Fruit fly (Drosophila melanogaster) whole organism, embryonic: Measurements from ENCODE around the gene Nadsyn.
A peak's percentile ranks its signal among the peaks of the same experiment; 100 is the strongest.

ENCODE experiments used
- Adf1 ChIP-seq: fragments of 200-800 bp; sonication (Bioruptor generic); IDR thresholded peaks from 2 replicates; pipeline ENCODE4 v1.3.6; 2022; ENCODE audit warnings: missing biosample characterization, missing genetic modification characterization
- CG10147 ChIP-seq: fragments of 200-800 bp; sonication (Bioruptor generic); optimal IDR thresholded peaks from 2 replicates; lab custom pipeline; 2019; ENCODE audit warnings: missing biosample characterization, mild to moderate bottlenecking, missing genetic modification characterization, moderate library complexity
- CG10543 ChIP-seq: fragments of 200-800 bp; sonication (Bioruptor generic); optimal IDR thresholded peaks from 3 replicates; lab custom pipeline; 2017; ENCODE audit warnings: missing biosample characterization, mild to moderate bottlenecking, missing genetic modification characterization, moderate library complexity
- CG11398 ChIP-seq: fragments of 200-800 bp; sonication (Bioruptor generic); optimal IDR thresholded peaks from 2 replicates; lab custom pipeline; 2016; ENCODE audit warnings: missing biosample characterization, missing genetic modification characterization
- CG11560 ChIP-seq: fragments of 200-800 bp; sonication (Bioruptor generic); IDR thresholded peaks from 3 replicates; pipeline ENCODE4 v1.3.6; 2022; ENCODE audit warnings: missing biosample characterization, missing genetic modification characterization
- CG11696 ChIP-seq: fragments of 200-800 bp; sonication (Bioruptor generic); IDR thresholded peaks from 2 replicates; pipeline ENCODE4 v1.3.6; 2022; ENCODE audit warnings: missing biosample characterization, missing genetic modification characterization
- CG11723 ChIP-seq: fragments of 200-800 bp; sonication (Bioruptor generic); optimal IDR thresholded peaks from 2 replicates; lab custom pipeline; 2017; ENCODE audit warnings: missing biosample characterization, mild to moderate bottlenecking, missing genetic modification characterization
- CG12659 ChIP-seq: fragments of 200-800 bp; sonication (Bioruptor generic); optimal IDR thresholded peaks from 3 replicates; lab custom pipeline; 2017; ENCODE audit warnings: mild to moderate bottlenecking, missing biosample characterization, missing genetic modification reagents, missing genetic modification characterization
- CG14050 ChIP-seq: fragments of 200-800 bp; sonication (Bioruptor generic); IDR thresholded peaks from 3 replicates; pipeline ENCODE4 v1.3.6; 2022; ENCODE audit warnings: missing biosample characterization, missing genetic modification characterization
- CG16779 ChIP-seq: fragments of 200-800 bp; sonication (Bioruptor generic); IDR thresholded peaks from 2 replicates; pipeline ENCODE4 v1.3.6; 2022; ENCODE audit warnings: missing biosample characterization, missing genetic modification characterization
- CG16863 ChIP-seq: fragments of 200-800 bp; sonication (Bioruptor generic); optimal IDR thresholded peaks from 3 replicates; lab custom pipeline; 2016; ENCODE audit warnings: missing biosample characterization, missing genetic modification characterization
- CG2202 ChIP-seq: fragments of 200-800 bp; sonication (Bioruptor generic); optimal IDR thresholded peaks from 2 replicates; lab custom pipeline; 2018; ENCODE audit warnings: missing biosample characterization, mild to moderate bottlenecking, missing genetic modification characterization
- CG3065 ChIP-seq: fragments of 200-800 bp; sonication (Bioruptor generic); optimal IDR thresholded peaks from 2 replicates; lab custom pipeline; 2016; ENCODE audit warnings: missing biosample characterization, missing genetic modification characterization
- CG31388 ChIP-seq: fragments of 200-800 bp; sonication (Bioruptor generic); optimal IDR thresholded peaks from 2 replicates; lab custom pipeline; 2016; ENCODE audit warnings: missing biosample characterization, missing genetic modification characterization
- CG3995 ChIP-seq: fragments of 200-800 bp; sonication (Bioruptor generic); optimal IDR thresholded peaks from 3 replicates; lab custom pipeline; 2016; ENCODE audit warnings: missing biosample characterization, missing genetic modification characterization
- CG42726 ChIP-seq: fragments of 200-800 bp; sonication (Bioruptor generic); IDR thresholded peaks from 2 replicates; pipeline ENCODE4 v1.3.6; 2022; ENCODE audit warnings: missing biosample characterization, missing genetic modification characterization; ENCODE audit not compliant: partially characterized antibody
- CG4854 ChIP-seq: fragments of 200-800 bp; sonication (Bioruptor generic); optimal IDR thresholded peaks from 2 replicates; lab custom pipeline; 2016; ENCODE audit warnings: missing biosample characterization, missing genetic modification characterization, inconsistent platforms
- CG5245 ChIP-seq: fragments of 200-800 bp; sonication (Bioruptor generic); optimal IDR thresholded peaks from 3 replicates; lab custom pipeline; 2016; ENCODE audit warnings: missing biosample characterization, missing genetic modification characterization
- CG5953 ChIP-seq: fragments of 200-800 bp; sonication (Bioruptor generic); IDR thresholded peaks from 2 replicates; pipeline ENCODE4 v1.3.6; 2022; ENCODE audit warnings: missing biosample characterization, missing genetic modification characterization
- CG7357 ChIP-seq: fragments of 200-800 bp; sonication (Bioruptor generic); IDR thresholded peaks from 3 replicates; pipeline ENCODE4 v1.3.6; 2022; ENCODE audit warnings: missing biosample characterization, missing genetic modification characterization
- CG8765 ChIP-seq: fragments of 200-800 bp; sonication (Bioruptor generic); IDR thresholded peaks from 2 replicates; pipeline ENCODE4 v1.3.6; 2022; ENCODE audit warnings: missing biosample characterization, missing genetic modification characterization
- CG8944 ChIP-seq: fragments of 200-800 bp; sonication (Bioruptor generic); optimal IDR thresholded peaks from 3 replicates; lab custom pipeline; 2016; ENCODE audit warnings: missing biosample characterization, missing genetic modification characterization
- CG9817 ChIP-seq: fragments of 200-800 bp; sonication (Bioruptor generic); optimal IDR thresholded peaks from 2 replicates; lab custom pipeline; 2018; ENCODE audit warnings: missing biosample characterization, mild to moderate bottlenecking, missing genetic modification characterization, moderate library complexity
- CG9932 ChIP-seq: fragments of 200-800 bp; sonication (Bioruptor generic); IDR thresholded peaks from 2 replicates; pipeline ENCODE4 v1.3.6; 2022; ENCODE audit warnings: missing biosample characterization, missing genetic modification characterization
- CrebB ChIP-seq: fragments of 200-800 bp; sonication (Bioruptor generic); optimal IDR thresholded peaks from 3 replicates; lab custom pipeline; 2018; ENCODE audit warnings: missing biosample characterization, mild to moderate bottlenecking, missing genetic modification characterization
- D19B ChIP-seq: fragments of 200-800 bp; sonication (Bioruptor generic); optimal IDR thresholded peaks from 2 replicates; lab custom pipeline; 2017; ENCODE audit warnings: missing biosample characterization, mild to moderate bottlenecking, missing genetic modification characterization
- E2f2 ChIP-seq: fragments of 200-800 bp; sonication (Bioruptor generic); IDR thresholded peaks from 2 replicates; pipeline ENCODE4 v1.3.6; 2022; ENCODE audit warnings: missing biosample characterization, missing genetic modification characterization
- Gsc ChIP-seq: fragments of 200-800 bp; sonication (Bioruptor generic); IDR thresholded peaks from 2 replicates; pipeline ENCODE4 v1.3.6; 2022; ENCODE audit warnings: missing biosample characterization, missing genetic modification characterization
- Gug ChIP-seq: fragments of 200-800 bp; sonication (Bioruptor generic); IDR thresholded peaks from 4 replicates; pipeline ENCODE4 v1.3.6; 2022; ENCODE audit warnings: missing biosample characterization, missing genetic modification characterization
- HLH3B ChIP-seq: fragments of 200-800 bp; sonication (Bioruptor generic); IDR thresholded peaks from 2 replicates; pipeline ENCODE4 v1.3.6; 2022; ENCODE audit warnings: missing biosample characterization, missing genetic modification characterization
- Meics ChIP-seq: fragments of 200-800 bp; sonication (Bioruptor generic); optimal IDR thresholded peaks from 2 replicates; lab custom pipeline; 2017; ENCODE audit warnings: missing biosample characterization, mild to moderate bottlenecking, missing genetic modification characterization
- NC2β ChIP-seq: fragments of 200-800 bp; sonication (Bioruptor generic); optimal IDR thresholded peaks from 2 replicates; lab custom pipeline; 2016; ENCODE audit warnings: missing biosample characterization, missing genetic modification characterization
- Oli ChIP-seq: fragments of 200-800 bp; sonication (Bioruptor generic); optimal IDR thresholded peaks from 2 replicates; lab custom pipeline; 2018; ENCODE audit warnings: missing biosample characterization, mild to moderate bottlenecking, missing genetic modification characterization, moderate library complexity
- TFAM ChIP-seq: fragments of 200-800 bp; sonication (Bioruptor generic); optimal IDR thresholded peaks from 2 replicates; lab custom pipeline; 2017; ENCODE audit warnings: missing biosample characterization, missing genetic modification characterization, inconsistent platforms
- Tbp ChIP-seq: fragments of >200 bp; optimal IDR thresholded peaks from 2 replicates; lab custom pipeline; 2018; ENCODE audit warnings: missing biosample characterization, missing genetic modification characterization
- bbx ChIP-seq: fragments of 200-800 bp; sonication (Bioruptor generic); IDR thresholded peaks from 2 replicates; pipeline ENCODE4 v1.3.6; 2022; ENCODE audit warnings: missing biosample characterization, missing genetic modification characterization; ENCODE audit not compliant: partially characterized antibody
- cad ChIP-seq: fragments of >200 bp; optimal IDR thresholded peaks from 2 replicates; lab custom pipeline; 2017; ENCODE audit warnings: missing biosample characterization, missing genetic modification characterization
- chinmo ChIP-seq: fragments of 200-800 bp; sonication (Bioruptor generic); IDR thresholded peaks from 4 replicates; pipeline ENCODE4 v1.3.6; 2022; ENCODE audit warnings: missing biosample characterization, missing genetic modification characterization; ENCODE audit not compliant: partially characterized antibody
- chm ChIP-seq: fragments of 200-800 bp; sonication (Bioruptor generic); IDR thresholded peaks from 2 replicates; pipeline ENCODE4 v1.3.6; 2022; ENCODE audit warnings: missing biosample characterization, missing genetic modification characterization
- croc ChIP-seq: fragments of 200-800 bp; sonication (Bioruptor generic); conservative IDR thresholded peaks from 3 replicates; pipeline ENCODE4 v1.3.6; 2022; ENCODE audit warnings: missing biosample characterization, missing genetic modification characterization
- en ChIP-seq: fragments of 200-800 bp; sonication (Bioruptor generic); optimal IDR thresholded peaks from 2 replicates; lab custom pipeline; 2016; ENCODE audit warnings: missing biosample characterization, missing genetic modification characterization
- gsb ChIP-seq: fragments of 200-800 bp; sonication (Bioruptor generic); IDR thresholded peaks from 2 replicates; pipeline ENCODE4 v1.3.6; 2022; ENCODE audit warnings: missing biosample characterization, missing genetic modification characterization
- h ChIP-seq: fragments of >200 bp; optimal IDR thresholded peaks from 2 replicates; lab custom pipeline; 2017
- ham ChIP-seq: fragments of 200-800 bp; sonication (Bioruptor generic); IDR thresholded peaks from 2 replicates; pipeline ENCODE4 v1.3.6; 2022; ENCODE audit warnings: missing biosample characterization, missing genetic modification characterization
- org-1 ChIP-seq: fragments of 200-800 bp; sonication (Bioruptor generic); optimal IDR thresholded peaks from 2 replicates; lab custom pipeline; 2017; ENCODE audit warnings: missing biosample characterization, missing genetic modification characterization
- prd ChIP-seq, 3 experiments: fragments of >200 bp in 2 of 3; fragments of 200-800 bp in 1 of 3; sonication (Bioruptor generic) in 1 of 3; optimal IDR thresholded peaks in 2 of 3; IDR thresholded peaks in 1 of 3; 2 replicates in 2 of 3; 3 replicates in 1 of 3; pipeline versions ENCODE4 v1.3.6 to Lab custom; 2017 to 2022; ENCODE audit warnings: missing biosample characterization in 1 of 3, missing genetic modification characterization in 1 of 3
- stwl ChIP-seq: fragments of 200-800 bp; sonication (Bioruptor generic); optimal IDR thresholded peaks from 3 replicates; lab custom pipeline; 2018; ENCODE audit warnings: missing biosample characterization, mild to moderate bottlenecking, missing genetic modification characterization, moderate library complexity
- trem ChIP-seq: fragments of 200-800 bp; optimal IDR thresholded peaks from 3 replicates; lab custom pipeline; 2019; ENCODE audit warnings: missing biosample characterization, mild to moderate bottlenecking, missing genetic modification characterization, moderate library complexity
- tx ChIP-seq: fragments of 200-800 bp; sonication (Bioruptor generic); optimal IDR thresholded peaks from 2 replicates; lab custom pipeline; 2016; ENCODE audit warnings: missing biosample characterization, missing genetic modification characterization
- unpg ChIP-seq: fragments of 200-800 bp; sonication (Bioruptor generic); optimal IDR thresholded peaks from 3 replicates; lab custom pipeline; 2018; ENCODE audit warnings: missing biosample characterization, mild to moderate bottlenecking, missing genetic modification characterization, moderate library complexity
- vfl ChIP-seq: fragments of 200-800 bp; sonication (Bioruptor generic); optimal IDR thresholded peaks from 2 replicates; lab custom pipeline; 2016; ENCODE audit warnings: missing biosample characterization, missing genetic modification characterization
- zen ChIP-seq: fragments of 200-800 bp; sonication (Bioruptor generic); optimal IDR thresholded peaks from 3 replicates; lab custom pipeline; 2018; ENCODE audit warnings: missing biosample characterization, mild to moderate bottlenecking, missing genetic modification characterization, moderate library complexity
- zfh2 ChIP-seq: fragments of 200-800 bp; sonication (Bioruptor generic); optimal IDR thresholded peaks from 2 replicates; lab custom pipeline; 2016; ENCODE audit warnings: missing biosample characterization, missing genetic modification characterization

Nadsyn gene

dm6 chrX:13640692-13641011 lies 77.4 kb downstream of the Nadsyn start:
- no peak for TF ChIP-seq CG16863 (GFP tag; lab: Kevin White, UChicago)
- TF ChIP-seq CG8765 = no peak
- TF ChIP-seq CG4854 (GFP tag; lab: Kevin White, UChicago) = no peak
- no peak for TF ChIP-seq gsb (GFP tag; lab: Robert Waterston, UW)
- no peak for TF ChIP-seq CG11560
- no peak for TF ChIP-seq org-1 (GFP tag; lab: Kevin White, UChicago)
- TF ChIP-seq Tbp (GFP tag; lab: Kevin White, UChicago) = no peak
- no peak for TF ChIP-seq en
- TF ChIP-seq CG5245 (GFP tag; lab: Kevin White, UChicago) = no peak
- TF ChIP-seq E2f2 (GFP tag; lab: Robert Waterston, UW) = 0 out of 2 replicates have a peak, but pooled peaks have one; percentile 0
- TF ChIP-seq h (lab: Kevin White, UChicago) = no peak
- TF ChIP-seq zfh2 (GFP tag; lab: Kevin White, UChicago) = no peak
- TF ChIP-seq CG10147 (GFP tag; lab: Kevin White, UChicago) = no peak
- no peak for TF ChIP-seq CG3065 (GFP tag; lab: Kevin White, UChicago)
- no peak for TF ChIP-seq CG7357 (GFP tag; lab: Robert Waterston, UW)
- no peak for TF ChIP-seq Gsc (GFP tag; lab: Robert Waterston, UW)
- no peak for TF ChIP-seq chm (GFP tag; lab: Robert Waterston, UW)
- TF ChIP-seq CG14050 (GFP tag; lab: Robert Waterston, UW) = no peak
- TF ChIP-seq CG11696 (GFP tag; lab: Robert Waterston, UW) = no peak
- no peak for TF ChIP-seq CG5953
- no peak for TF ChIP-seq CrebB
- TF ChIP-seq CG12659 (GFP tag; lab: Kevin White, UChicago) = no peak
- no peak for TF ChIP-seq zen (tag; lab: Kevin White, UChicago)
- no peak for TF ChIP-seq CG10543 (GFP tag; lab: Kevin White, UChicago)
- no peak for TF ChIP-seq stwl (tag; lab: Kevin White, UChicago)
- TF ChIP-seq croc (GFP tag; lab: Robert Waterston, UW) = no peak
- no peak for TF ChIP-seq CG11723 (GFP tag; lab: Kevin White, UChicago)
- no peak for TF ChIP-seq cad (GFP tag; lab: Kevin White, UChicago)
- no peak for TF ChIP-seq TFAM (GFP tag; lab: Kevin White, UChicago)
- TF ChIP-seq chinmo (GFP tag; lab: Robert Waterston, UW) = 0 out of 4 replicates have a peak, but pooled peaks have one; percentile 33
- no peak for TF ChIP-seq unpg (GFP tag; lab: Kevin White, UChicago)
- no peak for TF ChIP-seq tx (GFP tag; lab: Kevin White, UChicago)
- TF ChIP-seq NC2β (GFP tag; lab: Kevin White, UChicago) = no peak
- TF ChIP-seq CG11398 (GFP tag; lab: Kevin White, UChicago) = no peak
- TF ChIP-seq CG3995 = peak; percentile 58
- TF ChIP-seq vfl (GFP tag; lab: Kevin White, UChicago) = no peak
- TF ChIP-seq HLH3B (GFP tag; lab: Robert Waterston, UW) = no peak
- TF ChIP-seq Adf1 (GFP tag; lab: Robert Waterston, UW) = no peak
- 0 out of 2 replicates have a peak, but pooled peaks have one; percentile 23 for TF ChIP-seq bbx (GFP tag; lab: Robert Waterston, UW)
- no peak for TF ChIP-seq trem (tag; lab: Kevin White, UChicago)
- TF ChIP-seq Gug (GFP tag; lab: Robert Waterston, UW) = no peak
- no peak for TF ChIP-seq CG8944 (GFP tag; lab: Kevin White, UChicago)
- no peak for TF ChIP-seq D19B (GFP tag; lab: Kevin White, UChicago)
- no peak for TF ChIP-seq ham (GFP tag; lab: Robert Waterston, UW)
- no peak for TF ChIP-seq Meics (GFP tag; lab: Kevin White, UChicago)
- TF ChIP-seq Oli = no peak
- no peak for TF ChIP-seq CG2202
- TF ChIP-seq CG31388 (GFP tag; lab: Kevin White, UChicago) = no peak
- no peak for TF ChIP-seq CG16779 (GFP tag; lab: Robert Waterston, UW)
- TF ChIP-seq CG42726 = 0 out of 2 replicates have a peak, but pooled peaks have one; percentile 1
- no peak for TF ChIP-seq CG9817
- no peak for TF ChIP-seq prd (optimal IDR thresholded peaks at IDR 0.05; lab: Kevin White, UChicago)
- no peak for TF ChIP-seq prd (GFP tag; IDR thresholded peaks at IDR 0.05; lab: Robert Waterston, UW)
- TF ChIP-seq CG9932 = no peak
